Fruit fly (Drosophila melanogaster): ENCODE data around the gene KrT95D.

KrT95D gene

DNA sequence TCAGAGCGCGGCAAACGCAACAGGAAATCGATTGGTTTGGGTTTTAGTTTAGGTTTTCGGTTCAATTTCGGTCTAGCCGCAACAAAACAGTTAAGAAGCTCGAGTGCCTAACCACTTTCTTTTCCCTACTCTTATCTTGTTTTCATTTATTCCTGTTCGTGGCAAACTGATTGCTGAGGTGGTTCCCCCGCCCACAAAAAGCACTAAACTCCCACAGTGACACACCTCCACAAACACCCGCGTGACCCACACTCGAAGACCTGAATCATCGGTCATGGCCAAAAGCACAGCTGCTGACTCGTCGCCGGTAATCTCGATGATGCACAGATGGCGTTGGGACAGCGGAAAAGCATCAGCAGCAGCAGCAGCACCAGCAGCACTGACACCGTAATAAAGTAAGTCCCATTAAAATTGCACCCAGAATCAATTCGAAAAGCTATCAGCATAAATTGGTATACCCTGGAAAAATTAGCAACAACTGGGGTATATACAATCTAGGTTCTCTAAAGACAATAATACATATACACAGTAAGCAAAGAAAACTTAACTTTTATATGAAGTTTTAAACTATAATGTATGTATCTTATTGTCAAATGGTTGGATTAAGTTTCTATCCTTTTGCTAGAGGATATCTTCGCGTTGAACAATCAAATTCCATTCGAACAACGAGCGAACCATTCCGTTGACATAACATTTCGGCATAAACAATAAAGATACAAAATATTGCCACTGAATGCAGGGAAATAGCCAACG lies 5.7 kb downstream of the KrT95D start (continued):
- TF ChIP-seq Dip2 (GFP tag; IDR thresholded peaks at IDR 0.05): no peak
- no peak for TF ChIP-seq ERR (GFP tag; optimal IDR thresholded peaks at IDR 0.05)
- TF ChIP-seq H15 (GFP tag; IDR thresholded peaks at IDR 0.05): no peak
- TF ChIP-seq Sry-δ (GFP tag; optimal IDR thresholded peaks at IDR 0.05): no peak
- peak; percentile 35 for TF ChIP-seq Camta (GFP tag; optimal IDR thresholded peaks at IDR 0.05)
- peak; percentile 13 for TF ChIP-seq CG10979 (tag; optimal IDR thresholded peaks at IDR 0.05)
- TF ChIP-seq CG17328 (GFP tag; IDR thresholded peaks at IDR 0.05): no peak
- peak; percentile 6 for TF ChIP-seq tx (GFP tag; optimal IDR thresholded peaks at IDR 0.05)
- no peak for TF ChIP-seq CG2875 (GFP tag; optimal IDR thresholded peaks at IDR 0.05)
- no peak for TF ChIP-seq knrl (GFP tag; IDR thresholded peaks at IDR 0.05; ENCODE audit: partially characterized antibody)
- TF ChIP-seq NC2β (GFP tag; optimal IDR thresholded peaks at IDR 0.05): no peak
- peak; percentile 58 for TF ChIP-seq CG12391 (tag; optimal IDR thresholded peaks at IDR 0.05)
- TF ChIP-seq her (GFP tag; optimal IDR thresholded peaks at IDR 0.05): no peak
- peak; percentile 10 for TF ChIP-seq HHEX (GFP tag; optimal IDR thresholded peaks at IDR 0.05)
- no peak for TF ChIP-seq CG30020 (tag; optimal IDR thresholded peaks at IDR 0.05)
- TF ChIP-seq p53 (GFP tag; optimal IDR thresholded peaks at IDR 0.05): no peak
- no peak for TF ChIP-seq Opbp (GFP tag; IDR thresholded peaks at IDR 0.05; ENCODE audit: partially characterized antibody)
- TF ChIP-seq dysf (GFP tag; IDR thresholded peaks at IDR 0.05): peak; percentile 59; the same call in 2 of the 3 replicates
- TF ChIP-seq rib (GFP tag; IDR thresholded peaks at IDR 0.05): no peak
- TF ChIP-seq pzg (GFP tag; optimal IDR thresholded peaks at IDR 0.05): no peak
- TF ChIP-seq Hr39 (optimal IDR thresholded peaks at IDR 0.05): no peak
- no peak for TF ChIP-seq CG17612 (GFP tag; IDR thresholded peaks at IDR 0.05)
- TF ChIP-seq Hr51 (GFP tag; optimal IDR thresholded peaks at IDR 0.05): peak in 1 of 2 experiments; percentile 62
- TF ChIP-seq CG4404 (GFP tag; IDR thresholded peaks at IDR 0.05): no peak
- TF ChIP-seq inv (GFP tag; IDR thresholded peaks at IDR 0.05; ENCODE audit: partially characterized antibody): no peak
- peak; percentile 18 for TF ChIP-seq CG1602 (GFP tag; optimal IDR thresholded peaks at IDR 0.05)
- TF ChIP-seq CG34422 (GFP tag; IDR thresholded peaks at IDR 0.05): 0 out of 3 replicates have a peak, but pooled peaks have one; percentile 15
- no peak for TF ChIP-seq Nf-YC (tag; optimal IDR thresholded peaks at IDR 0.05)
- no peak for TF ChIP-seq CG2202 (tag; optimal IDR thresholded peaks at IDR 0.05)
- TF ChIP-seq Mad (GFP tag; optimal IDR thresholded peaks at IDR 0.05): no peak
- TF ChIP-seq Dbx (GFP tag; IDR thresholded peaks at IDR 0.05): no peak
- peak; percentile 41; the same call in 1 of the 2 replicates for TF ChIP-seq Awh (GFP tag; IDR thresholded peaks at IDR 0.05)
- peak; percentile 29 for TF ChIP-seq Ssrp (tag; optimal IDR thresholded peaks at IDR 0.05)
- TF ChIP-seq Usf (GFP tag; optimal IDR thresholded peaks at IDR 0.05): no peak
- no peak for TF ChIP-seq CG11456 (GFP tag; IDR thresholded peaks at IDR 0.05)
- no peak for TF ChIP-seq CG6765 (GFP tag; optimal IDR thresholded peaks at IDR 0.05)
- no peak for TF ChIP-seq emc (GFP tag; optimal IDR thresholded peaks at IDR 0.05)
- no peak for TF ChIP-seq slp2 (GFP tag; optimal IDR thresholded peaks at IDR 0.05)
- TF ChIP-seq CG11560 (tag; IDR thresholded peaks at IDR 0.05): no peak
- no peak for TF ChIP-seq CG13287 (GFP tag; IDR thresholded peaks at IDR 0.05; ENCODE audit: partially characterized antibody)
- no peak for TF ChIP-seq CG33213 (GFP tag; optimal IDR thresholded peaks at IDR 0.05)
- no peak for TF ChIP-seq CG2199 (GFP tag; IDR thresholded peaks at IDR 0.05)
- no peak for TF ChIP-seq CG8388 (GFP tag; optimal IDR thresholded peaks at IDR 0.05)
- no peak for TF ChIP-seq C15 (GFP tag; IDR thresholded peaks at IDR 0.05)
- no peak for TF ChIP-seq HLH54F (GFP tag; optimal IDR thresholded peaks at IDR 0.05)
- TF ChIP-seq CG10654 (GFP tag; optimal IDR thresholded peaks at IDR 0.05): peak; percentile 10
- TF ChIP-seq org-1 (GFP tag; optimal IDR thresholded peaks at IDR 0.05): no peak
- TF ChIP-seq prd (optimal IDR thresholded peaks at IDR 0.05): no peak
- peak; percentile 49; the same call in 2 of the 3 replicates for TF ChIP-seq prd (GFP tag; IDR thresholded peaks at IDR 0.05)
- TF ChIP-seq pnt (GFP tag; optimal IDR thresholded peaks at IDR 0.05): peak; percentile 9
- no peak for TF ChIP-seq CG7963 (GFP tag; IDR thresholded peaks at IDR 0.05; ENCODE audit: partially characterized antibody)

All from whole organism, embryonic.